Worm (Caenorhabditis elegans) whole organism, young adult: ENCODE measurements around the gene nhr-268.

Experiments used
- B0035.1 ChIP-seq: sonication (generic microtip); optimal IDR thresholded peaks from 2 replicates; lab custom pipeline; 2016; ENCODE audit warnings: missing genetic modification characterization, mild to moderate bottlenecking, missing compliant biosample characterization, missing genotype, missing genetic modification reagents
- B0336.3 ChIP-seq: fragments of 200-800 bp; sonication (Bioruptor generic); IDR thresholded peaks from 2 replicates; pipeline ENCODE4 v1.3.6; 2022; ENCODE audit warnings: missing genetic modification characterization, missing compliant biosample characterization
- F22D6.2 ChIP-seq: sonication (generic microtip); optimal IDR thresholded peaks from 2 replicates; lab custom pipeline; 2016; ENCODE audit warnings: mild to moderate bottlenecking, missing genetic modification characterization, missing compliant biosample characterization
- F57A8.1 ChIP-seq: fragments of 200-800 bp; sonication (Bioruptor generic); optimal IDR thresholded peaks from 2 replicates; lab custom pipeline; 2018; ENCODE audit warnings: mild to moderate bottlenecking, missing genetic modification characterization, moderate library complexity, missing compliant biosample characterization
- T26A5.8 ChIP-seq: sonication (generic microtip); optimal IDR thresholded peaks from 2 replicates; lab custom pipeline; 2016; ENCODE audit warnings: missing genetic modification characterization, missing compliant biosample characterization
- Y53G8AR.9 ChIP-seq: fragments of 200-800 bp; sonication (Bioruptor generic); conservative IDR thresholded peaks from 2 replicates; pipeline ENCODE4 v1.3.6; 2022; ENCODE audit warnings: missing genetic modification reagents, missing genetic modification characterization, missing compliant biosample characterization
- Y56A3A.18 ChIP-seq: fragments of 200-800 bp; sonication (Bioruptor generic); IDR thresholded peaks from 2 replicates; pipeline ENCODE4 v1.3.6; 2022; ENCODE audit warnings: missing genetic modification reagents, missing genetic modification characterization, missing compliant biosample characterization
- Y67H2A.10 ChIP-seq: fragments of 200-800 bp; sonication (Bioruptor generic); conservative IDR thresholded peaks from 2 replicates; pipeline ENCODE4 v1.3.6; 2022; ENCODE audit warnings: missing genetic modification reagents, missing genetic modification characterization, missing compliant biosample characterization
- Y79H2A.3 ChIP-seq: fragments of 200-800 bp; sonication (Bioruptor generic); conservative IDR thresholded peaks from 2 replicates; pipeline ENCODE4 v1.3.6; 2022; ENCODE audit warnings: missing genetic modification reagents, missing genetic modification characterization, missing compliant biosample characterization
- ama-1 ChIP-seq, 3 experiments: fragments of 150-350 bp in 1 of 3; sonication (generic microtip) in 2 of 3; optimal IDR thresholded peaks; 2 replicates each; lab custom pipeline; 2014 to 2018; ENCODE audit warnings: missing biosample characterization in 2 of 3, missing genetic modification characterization in 2 of 3, missing genetic modification reagents in 2 of 3
- attf-3 ChIP-seq: fragments of 200-800 bp; sonication (Bioruptor generic); conservative IDR thresholded peaks from 2 replicates; pipeline ENCODE4 v1.3.6; 2022; ENCODE audit warnings: missing genetic modification reagents, missing genetic modification characterization, missing compliant biosample characterization
- attf-5 ChIP-seq: fragments of 200-800 bp; sonication (Bioruptor generic); optimal IDR thresholded peaks from 2 replicates; lab custom pipeline; 2018; ENCODE audit warnings: mild to moderate bottlenecking, missing genetic modification characterization, missing compliant biosample characterization
- bed-1 ChIP-seq: fragments of 200-800 bp; sonication (Bioruptor generic); IDR thresholded peaks from 2 replicates; pipeline ENCODE4 v1.3.6; 2022; ENCODE audit warnings: missing genetic modification reagents, missing genetic modification characterization, missing compliant biosample characterization
- ceh-58 ChIP-seq: fragments of 200-800 bp; sonication (Bioruptor generic); IDR thresholded peaks from 2 replicates; pipeline ENCODE4 v1.3.6; 2022; ENCODE audit warnings: missing genetic modification characterization, missing compliant biosample characterization
- ceh-91 ChIP-seq: fragments of 200-800 bp; sonication (Bioruptor generic); IDR thresholded peaks from 2 replicates; pipeline ENCODE4 v1.3.6; 2022; ENCODE audit warnings: missing genetic modification reagents, missing genetic modification characterization, missing compliant biosample characterization
- die-1 ChIP-seq: sonication (generic microtip); optimal IDR thresholded peaks from 2 replicates; lab custom pipeline; 2016; ENCODE audit warnings: missing genotype, mild to moderate bottlenecking, missing genetic modification characterization, missing compliant biosample characterization
- dpff-1 ChIP-seq: sonication (generic microtip); optimal IDR thresholded peaks from 2 replicates; lab custom pipeline; 2017; ENCODE audit warnings: mild to moderate bottlenecking, missing genetic modification characterization, missing compliant biosample characterization
- efl-1 ChIP-seq: fragments of 150-350 bp; optimal IDR thresholded peaks from 2 replicates; lab custom pipeline; 2014; ENCODE audit warnings: missing biosample characterization, missing genetic modification reagents, missing genetic modification characterization
- egl-18 ChIP-seq: fragments of 200-800 bp; sonication (Bioruptor generic); IDR thresholded peaks from 2 replicates; pipeline ENCODE4 v1.3.6; 2022; ENCODE audit warnings: missing genetic modification reagents, missing genetic modification characterization, missing compliant biosample characterization
- egrh-3 ChIP-seq: fragments of 200-800 bp; sonication (Bioruptor generic); IDR thresholded peaks from 2 replicates; pipeline ENCODE4 v1.3.6; 2022; ENCODE audit warnings: missing genetic modification reagents, missing genetic modification characterization, missing compliant biosample characterization
- ekl-4 ChIP-seq: fragments of 200-800 bp; sonication (Bioruptor generic); IDR thresholded peaks from 2 replicates; pipeline ENCODE4 v1.3.6; 2022; ENCODE audit warnings: missing genetic modification reagents, missing genetic modification characterization, missing compliant biosample characterization
- gei-17 ChIP-seq: fragments of 200-800 bp; sonication (Bioruptor generic); optimal IDR thresholded peaks from 2 replicates; lab custom pipeline; 2018; ENCODE audit warnings: mild to moderate bottlenecking, missing genetic modification characterization, missing compliant biosample characterization
- him-1 ChIP-seq: sonication (generic microtip); optimal IDR thresholded peaks from 2 replicates; lab custom pipeline; 2016; ENCODE audit warnings: missing genotype, missing genetic modification reagents, missing genetic modification characterization, missing compliant biosample characterization
- hmg-20 ChIP-seq: fragments of 200-800 bp; sonication (Bioruptor generic); IDR thresholded peaks from 2 replicates; pipeline ENCODE4 v1.3.6; 2022; ENCODE audit warnings: missing genetic modification reagents, missing genetic modification characterization, missing compliant biosample characterization
- hrde-1 ChIP-seq: sonication (generic microtip); optimal IDR thresholded peaks from 2 replicates; lab custom pipeline; 2016; ENCODE audit warnings: missing genetic modification characterization, mild to moderate bottlenecking, missing compliant biosample characterization, moderate library complexity, missing genotype, missing genetic modification reagents, borderline replicate concordance
- let-607 ChIP-seq, 2 experiments: fragments of 200-800 bp in 1 of 2; sonication (Bioruptor generic) in 1 of 2; sonication (generic microtip) in 1 of 2; optimal IDR thresholded peaks; 2 replicates each; lab custom pipeline; 2016 to 2018; ENCODE audit warnings: mild to moderate bottlenecking in 2 of 2, missing compliant biosample characterization in 2 of 2, missing genetic modification characterization in 2 of 2, moderate library complexity in 2 of 2, missing genotype in 1 of 2
- lin-35 ChIP-seq, 3 experiments: fragments of 150-350 bp in 2 of 3; sonication (generic microtip) in 1 of 3; optimal IDR thresholded peaks; 2 replicates each; lab custom pipeline; 2014 to 2018; ENCODE audit warnings: missing biosample characterization in 3 of 3, missing genetic modification characterization in 3 of 3, missing genetic modification reagents in 3 of 3
- lin-40 ChIP-seq: sonication (generic microtip); optimal IDR thresholded peaks from 2 replicates; lab custom pipeline; 2016; ENCODE audit warnings: missing genetic modification characterization, mild to moderate bottlenecking, missing compliant biosample characterization, missing genotype, missing genetic modification reagents
- lsy-27 ChIP-seq: sonication (generic microtip); optimal IDR thresholded peaks from 2 replicates; lab custom pipeline; 2017; ENCODE audit warnings: missing genetic modification characterization, mild to moderate bottlenecking, missing compliant biosample characterization, antibody characterized with exemption, missing genotype, borderline replicate concordance; ENCODE audit not compliant: insufficient read depth
- madf-10 ChIP-seq: sonication (generic microtip); optimal IDR thresholded peaks from 2 replicates; lab custom pipeline; 2016; ENCODE audit warnings: mild to moderate bottlenecking, missing genetic modification characterization, missing compliant biosample characterization
- madf-8 ChIP-seq: fragments of 200-800 bp; sonication (Bioruptor generic); conservative IDR thresholded peaks from 2 replicates; pipeline ENCODE4 v1.3.6; 2022; ENCODE audit warnings: missing genetic modification reagents, missing genetic modification characterization, missing compliant biosample characterization
- mcd-1 ChIP-seq: fragments of 200-800 bp; sonication (Bioruptor generic); IDR thresholded peaks from 2 replicates; pipeline ENCODE4 v1.3.6; 2022; ENCODE audit warnings: missing genetic modification reagents, missing genetic modification characterization, missing compliant biosample characterization
- mxl-1 ChIP-seq: sonication (generic microtip); optimal IDR thresholded peaks from 2 replicates; lab custom pipeline; 2016; ENCODE audit warnings: missing genetic modification characterization, missing compliant biosample characterization
- nhr-120 ChIP-seq: fragments of 200-800 bp; sonication (Bioruptor generic); IDR thresholded peaks from 2 replicates; pipeline ENCODE4 v1.3.6; 2022; ENCODE audit warnings: missing genetic modification characterization, missing compliant biosample characterization
- nhr-80 ChIP-seq: sonication (generic microtip); optimal IDR thresholded peaks from 2 replicates; lab custom pipeline; 2016; ENCODE audit warnings: missing genetic modification characterization, missing compliant biosample characterization
- rec-8 ChIP-seq, 2 experiments: sonication (generic microtip); optimal IDR thresholded peaks; 2 replicates each; lab custom pipeline; 2016; ENCODE audit warnings: mild to moderate bottlenecking in 2 of 2, missing genetic modification characterization in 2 of 2, missing genetic modification reagents in 2 of 2, missing genotype in 2 of 2, missing biosample characterization in 1 of 2, missing compliant biosample characterization in 1 of 2, moderate library complexity in 1 of 2
- rpc-1 ChIP-seq, 2 experiments: fragments of 150-350 bp in 1 of 2; sonication (generic microtip) in 1 of 2; optimal IDR thresholded peaks; 2 replicates each; lab custom pipeline; 2014 to 2018; ENCODE audit warnings: missing biosample characterization in 1 of 2, missing genetic modification characterization in 1 of 2, missing genetic modification reagents in 1 of 2, missing genotype in 1 of 2
- snpc-1.3 ChIP-seq: sonication (generic microtip); optimal IDR thresholded peaks from 2 replicates; lab custom pipeline; 2017; ENCODE audit warnings: missing genetic modification characterization, mild to moderate bottlenecking, missing compliant biosample characterization, antibody characterized with exemption, moderate library complexity, missing genotype, missing genetic modification reagents; ENCODE audit not compliant: insufficient read depth
- snpc-3.4 ChIP-seq: sonication (generic microtip); optimal IDR thresholded peaks from 2 replicates; lab custom pipeline; 2017; ENCODE audit warnings: missing genetic modification characterization, mild to moderate bottlenecking, missing compliant biosample characterization, antibody characterized with exemption, moderate library complexity, missing genotype, missing genetic modification reagents
- sptf-2 ChIP-seq: fragments of 200-800 bp; sonication (Bioruptor generic); optimal IDR thresholded peaks from 2 replicates; lab custom pipeline; 2018; ENCODE audit warnings: mild to moderate bottlenecking, missing genetic modification characterization, missing compliant biosample characterization
- unc-62 ChIP-seq: fragments of 150-350 bp; optimal IDR thresholded peaks from 2 replicates; lab custom pipeline; 2014; ENCODE audit warnings: missing biosample characterization, missing genetic modification reagents, missing genetic modification characterization
- zfh-2 ChIP-seq: fragments of 200-800 bp; sonication (Bioruptor generic); conservative IDR thresholded peaks from 2 replicates; pipeline ENCODE4 v1.3.6; 2022; ENCODE audit warnings: missing genetic modification reagents, missing genetic modification characterization, missing compliant biosample characterization
- ztf-6 ChIP-seq: fragments of 200-800 bp; sonication (Bioruptor generic); IDR thresholded peaks from 2 replicates; pipeline ENCODE4 v1.3.6; 2022; ENCODE audit warnings: missing genetic modification reagents, missing genetic modification characterization, missing compliant biosample characterization

Gene nhr-268

ce11 chrV:15721431-15721830 lies 31.4 kb downstream of the nhr-268 start:
- TF ChIP-seq lin-35 (GFP tag; optimal IDR thresholded peaks at IDR 0.05; lab: Kevin White, UChicago) (no peak), ekl-4 (no peak), Y53G8AR.9 (GFP tag; lab: Robert Waterston, UW) (no peak), Y67H2A.10 (GFP tag; lab: Robert Waterston, UW) (no peak), dpff-1 (no peak), bed-1 (GFP tag; lab: Robert Waterston, UW) (no peak), snpc-3.4 (tag; lab: Kevin White, UChicago) (no peak), ceh-91 (GFP tag; lab: Robert Waterston, UW) (no peak), ztf-6 (GFP tag; lab: Robert Waterston, UW) (no peak), egl-18 (GFP tag; lab: Robert Waterston, UW) (no peak), zfh-2 (GFP tag; lab: Robert Waterston, UW) (no peak), nhr-80 (tag; lab: Kevin White, UChicago) (no peak), madf-8 (GFP tag; lab: Robert Waterston, UW) (no peak), attf-3 (GFP tag; lab: Robert Waterston, UW) (no peak), lsy-27 (no peak)
- TF ChIP-seq, all 124 proteins: peak for 0

DNA sequence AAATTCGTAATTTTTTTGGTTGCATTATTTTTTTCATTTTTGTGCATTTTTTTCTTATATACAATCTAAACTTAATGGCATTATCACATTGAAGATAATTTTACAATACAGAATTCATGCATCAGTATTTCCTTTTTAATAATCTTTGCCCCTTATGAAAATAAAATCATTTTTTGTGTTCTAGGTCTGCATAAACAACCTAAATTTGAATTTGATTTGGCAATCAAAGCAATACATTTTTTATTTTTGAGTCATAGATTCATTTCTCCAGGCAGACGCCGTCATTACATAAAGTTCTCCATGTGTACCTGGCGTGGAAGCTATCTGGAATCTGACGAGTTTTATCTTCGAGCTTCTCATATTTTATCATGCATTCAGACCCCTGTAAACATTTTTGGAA lies 31.8 kb downstream of the nhr-268 start, which contains the start of gene srh-140:
Gene srh-140 (plus strand): TSS at position 301 of the 400 bp plus-strand sequence.
- no peak for TF ChIP-seq die-1
- no peak for TF ChIP-seq lin-40 (tag; lab: Kevin White, UChicago)
- TF ChIP-seq ama-1 (optimal IDR thresholded peaks at IDR 0.05; lab: Kevin White, UChicago), result no peak
- no peak for TF ChIP-seq ama-1 (GFP tag; optimal IDR thresholded peaks at IDR 0.05; lab: Kevin White, UChicago)
- TF ChIP-seq ceh-58, result no peak
- TF ChIP-seq egl-18 (GFP tag; lab: Robert Waterston, UW), result no peak

- no peak for TF ChIP-seq snpc-1.3 (tag; lab: Kevin White, UChicago)
- no peak for TF ChIP-seq egrh-3
- TF ChIP-seq nhr-120 (GFP tag; lab: Robert Waterston, UW), result no peak
- no peak for TF ChIP-seq Y56A3A.18 (GFP tag; lab: Robert Waterston, UW)
- no peak for TF ChIP-seq F22D6.2 (tag; lab: Kevin White, UChicago)
- no peak for TF ChIP-seq rec-8 (tag; optimal IDR thresholded peaks at IDR 0.05; lab: Kevin White, UChicago)
- no peak for TF ChIP-seq madf-10
- TF ChIP-seq unc-62 (GFP tag; lab: Kevin White, UChicago), result no peak
- TF ChIP-seq hmg-20, result no peak
- no peak for TF ChIP-seq mcd-1 (GFP tag; lab: Robert Waterston, UW)
Observed at ce11 chrV:15726610-15727009, 36.6 kb downstream of the nhr-268 start, which contains the start of the genes irld-57 and sfxn-1.3. TSS of gene irld-57 (minus strand) at chrV:15726710. TSS of gene sfxn-1.3 (plus strand) at chrV:15726841.

DNA sequence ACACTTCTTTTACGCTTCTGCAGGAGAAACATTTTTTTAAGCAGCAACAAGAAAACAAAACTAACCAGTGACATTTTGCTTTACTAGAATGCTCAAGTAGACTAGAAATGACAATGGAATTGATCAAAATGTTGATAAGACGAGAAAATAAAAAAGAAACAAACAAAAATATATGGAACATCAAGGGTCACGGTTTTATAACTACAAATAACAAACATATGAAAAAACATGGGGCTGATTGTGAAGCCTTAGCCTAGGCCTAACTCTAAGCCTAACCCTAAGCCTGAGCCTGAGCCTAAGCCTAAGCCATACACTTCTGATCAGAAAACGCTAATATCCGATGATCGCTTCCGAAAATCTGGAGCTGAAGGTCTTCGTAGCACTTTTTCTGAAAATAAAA lies 40.4 kb downstream of the nhr-268 start, which contains the start of gene Y6E2A.10:
Gene Y6E2A.10 (minus strand): TSS at position 101 of the 400 bp plus-strand sequence.
- TF ChIP-seq hmg-20 (no peak), mxl-1 (tag; lab: Kevin White, UChicago) (no peak), gei-17 (GFP tag; lab: Kevin White, UChicago) (no peak), efl-1 (GFP tag; lab: Kevin White, UChicago) (no peak), T26A5.8 (tag; lab: Kevin White, UChicago) (no peak), let-607 (tag; optimal IDR thresholded peaks at IDR 0.05; lab: Kevin White, UChicago) (no peak), hrde-1 (tag; lab: Kevin White, UChicago) (no peak), attf-5 (GFP tag; lab: Kevin White, UChicago) (no peak), Y79H2A.3 (GFP tag; lab: Robert Waterston, UW) (no peak), lin-40 (tag; lab: Kevin White, UChicago) (no peak), sptf-2 (GFP tag; lab: Kevin White, UChicago) (no peak), B0336.3 (GFP tag; lab: Robert Waterston, UW) (no peak), rpc-1 (optimal IDR thresholded peaks at IDR 0.05; lab: Kevin White, UChicago) (no peak), rpc-1 (tag; optimal IDR thresholded peaks at IDR 0.05; lab: Kevin White, UChicago) (no peak), B0035.1 (tag; lab: Kevin White, UChicago) (no peak), him-1 (no peak), F57A8.1 (GFP tag; lab: Kevin White, UChicago) (no peak)
- TF ChIP-seq, all 124 proteins: peak for 0
